Worm (Caenorhabditis elegans) whole organism, L2 larva: Measurements from ENCODE around the gene dkf-2.

Experiments used
- F13H6.1 ChIP-seq: sonication (generic microtip); optimal IDR thresholded peaks from 2 replicates; lab custom pipeline; 2016; ENCODE audit warnings: missing genetic modification characterization, missing compliant biosample characterization
- alr-1 ChIP-seq: fragments of 150-350 bp; optimal IDR thresholded peaks from 2 replicates; lab custom pipeline; 2014; ENCODE audit warnings: missing biosample characterization, missing genetic modification characterization
- elt-1 ChIP-seq: fragments of 150-350 bp; optimal IDR thresholded peaks from 2 replicates; lab custom pipeline; 2014; ENCODE audit warnings: missing biosample characterization, missing genetic modification characterization
- lsy-2 ChIP-seq, 2 experiments: fragments of 150-350 bp in 1 of 2; sonication (generic microtip) in 1 of 2; optimal IDR thresholded peaks; 2 replicates each; lab custom pipeline; 2014 to 2017; ENCODE audit warnings: missing biosample characterization in 2 of 2, missing genetic modification characterization in 2 of 2
- nhr-21 ChIP-seq: fragments of 150-350 bp; optimal IDR thresholded peaks from 2 replicates; lab custom pipeline; 2014; ENCODE audit warnings: missing biosample characterization, missing genetic modification characterization
- nhr-237 ChIP-seq: fragments of 150-350 bp; optimal IDR thresholded peaks from 2 replicates; lab custom pipeline; 2014; ENCODE audit warnings: missing biosample characterization, missing genetic modification characterization
- sma-3 ChIP-seq: sonication (generic microtip); optimal IDR thresholded peaks from 2 replicates; lab custom pipeline; 2016; ENCODE audit warnings: missing genetic modification reagents, missing genetic modification characterization, missing compliant biosample characterization
- snpc-4 ChIP-seq: fragments of 150-350 bp; optimal IDR thresholded peaks from 2 replicates; lab custom pipeline; 2014; ENCODE audit warnings: missing biosample characterization, missing genetic modification characterization
- unc-39 ChIP-seq: fragments of 150-350 bp; optimal IDR thresholded peaks from 2 replicates; lab custom pipeline; 2014; ENCODE audit warnings: missing biosample characterization, missing genetic modification characterization
- unc-55 ChIP-seq: fragments of 150-350 bp; sonication (generic microtip); optimal IDR thresholded peaks from 3 replicates; lab custom pipeline; 2014; ENCODE audit warnings: missing biosample characterization, missing genetic modification reagents, missing genetic modification characterization
- unc-62 ChIP-seq: fragments of 150-350 bp; optimal IDR thresholded peaks from 2 replicates; lab custom pipeline; 2014; ENCODE audit warnings: missing biosample characterization, missing genetic modification reagents, missing genetic modification characterization

ce11 chrV:16742123-16742522 is 5.3 kb upstream of the dkf-2 start, which contains the start of gene T25E12.6:
- TF ChIP-seq snpc-4 (tag; lab: Kevin White, UChicago) (no peak), sma-3 (GFP tag; lab: Kevin White, UChicago) (no peak), nhr-237 (tag; lab: Kevin White, UChicago) (no peak), elt-1 (tag; lab: Kevin White, UChicago) (no peak), unc-39 (tag; lab: Kevin White, UChicago) (no peak), nhr-21 (tag; lab: Kevin White, UChicago) (no peak), lsy-2 (tag; optimal IDR thresholded peaks at IDR 0.05; lab: Kevin White, UChicago) (no peak), unc-62 (GFP tag; lab: Kevin White, UChicago) (no peak), alr-1 (no peak), F13H6.1 (tag; lab: Kevin White, UChicago) (no peak), unc-55 (GFP tag; lab: Kevin White, UChicago) (no peak)
